Fruit fly (Drosophila melanogaster): Measurements from ENCODE around the gene mamo.

The mamo gene

dm6 chrX:13890903-13891449, 99.4 kb downstream of the mamo start (continued):
- TF ChIP-seq CG13287 (GFP tag; IDR thresholded peaks at IDR 0.05; ENCODE audit: partially characterized antibody) = no peak
- TF ChIP-seq crc (GFP tag; optimal IDR thresholded peaks at IDR 0.05) = peak; percentile 62
- peak; percentile 66 for TF ChIP-seq sqz (GFP tag; optimal IDR thresholded peaks at IDR 0.05)
- peak; percentile 72 for TF ChIP-seq ewg (GFP tag; optimal IDR thresholded peaks at IDR 0.05)
- TF ChIP-seq CG12071 (GFP tag; optimal IDR thresholded peaks at IDR 0.05) = peak; percentile 70
- TF ChIP-seq B-H2 (GFP tag; optimal IDR thresholded peaks at IDR 0.05) = peak; percentile 29
- TF ChIP-seq ab (GFP tag; optimal IDR thresholded peaks at IDR 0.05) = peak; percentile 45
- peak; percentile 96 for TF ChIP-seq CG17361 (GFP tag; IDR thresholded peaks at IDR 0.05)
- TF ChIP-seq twi (tag; optimal IDR thresholded peaks at IDR 0.05) = peak; percentile 77
- peak; percentile 31 for TF ChIP-seq CG1603 (tag; optimal IDR thresholded peaks at IDR 0.05)
- TF ChIP-seq gcm (GFP tag; optimal IDR thresholded peaks at IDR 0.05) = peak; percentile 62
- TF ChIP-seq tin (GFP tag; optimal IDR thresholded peaks at IDR 0.05) = peak; percentile 72
- TF ChIP-seq Dp (GFP tag; optimal IDR thresholded peaks at IDR 0.05) = no peak
- TF ChIP-seq jigr1 (GFP tag; IDR thresholded peaks at IDR 0.05) = peak; percentile 82
- TF ChIP-seq Chrac-16 (GFP tag; optimal IDR thresholded peaks at IDR 0.05) = peak; percentile 82
- no peak for TF ChIP-seq sc (optimal IDR thresholded peaks at IDR 0.05)
- peak; percentile 76 for TF ChIP-seq sc (GFP tag; optimal IDR thresholded peaks at IDR 0.05)
- peak; percentile 82 for TF ChIP-seq Rx (GFP tag; IDR thresholded peaks at IDR 0.05)
- TF ChIP-seq tap (tag; optimal IDR thresholded peaks at IDR 0.05) = peak; percentile 78
- TF ChIP-seq CG5245 (GFP tag; optimal IDR thresholded peaks at IDR 0.05) = peak; percentile 47
- peak; percentile 9 for TF ChIP-seq Atf-2 (GFP tag; optimal IDR thresholded peaks at IDR 0.05)
- no peak for TF ChIP-seq Hr39 (optimal IDR thresholded peaks at IDR 0.05)
- TF ChIP-seq CG32532 (GFP tag; IDR thresholded peaks at IDR 0.05) = peak; percentile 93
- peak; percentile 85 for TF ChIP-seq CG32767 (GFP tag; IDR thresholded peaks at IDR 0.05)
- TF ChIP-seq CG13894 (tag; optimal IDR thresholded peaks at IDR 0.05) = peak; percentile 56
- TF ChIP-seq Dip3 (GFP tag; optimal IDR thresholded peaks at IDR 0.05) = peak; percentile 79
- peak; percentile 72 for TF ChIP-seq CG12942 (GFP tag; optimal IDR thresholded peaks at IDR 0.05)
- TF ChIP-seq lmd (GFP tag; IDR thresholded peaks at IDR 0.05) = peak; percentile 95
- no peak for TF ChIP-seq kah (GFP tag; optimal IDR thresholded peaks at IDR 0.05)
- peak; percentile 88 for TF ChIP-seq klu (GFP tag; IDR thresholded peaks at IDR 0.05)
- peak; percentile 89 for TF ChIP-seq CG9215 (GFP tag; IDR thresholded peaks at IDR 0.05)
- no peak for TF ChIP-seq Opbp (GFP tag; IDR thresholded peaks at IDR 0.05; ENCODE audit: partially characterized antibody)
- peak; percentile 70 for TF ChIP-seq ap (GFP tag; IDR thresholded peaks at IDR 0.05)
- TF ChIP-seq CG14441 (GFP tag; IDR thresholded peaks at IDR 0.05) = peak; percentile 90
- TF ChIP-seq ci (GFP tag; IDR thresholded peaks at IDR 0.05) = peak; percentile 84
- TF ChIP-seq Bteb2 (GFP tag; optimal IDR thresholded peaks at IDR 0.05) = peak; percentile 62
- TF ChIP-seq CG1792 (GFP tag; optimal IDR thresholded peaks at IDR 0.05) = peak; percentile 27
- peak; percentile 70 for TF ChIP-seq CG15601 (tag; optimal IDR thresholded peaks at IDR 0.05)
- TF ChIP-seq Hr78 (GFP tag; optimal IDR thresholded peaks at IDR 0.05) = peak in 1 of 2 experiments; percentile 56
- TF ChIP-seq Pdp1 (GFP tag; optimal IDR thresholded peaks at IDR 0.05) = peak; percentile 73 to 91
- TF ChIP-seq jumu (GFP tag; optimal IDR thresholded peaks at IDR 0.05) = peak; percentile 46
- peak; percentile 68 for TF ChIP-seq ATbp (GFP tag; optimal IDR thresholded peaks at IDR 0.05)
- peak; percentile 38 for TF ChIP-seq CG3995 (GFP tag; optimal IDR thresholded peaks at IDR 0.05)
- TF ChIP-seq Xrp1 (GFP tag; IDR thresholded peaks at IDR 0.05) = peak; percentile 85
- TF ChIP-seq CG13775 (GFP tag; optimal IDR thresholded peaks at IDR 0.05) = peak; percentile 88
- TF ChIP-seq rib (GFP tag; IDR thresholded peaks at IDR 0.05) = peak; percentile 49
- peak; percentile 85 for TF ChIP-seq CG17829 (tag; optimal IDR thresholded peaks at IDR 0.05)
- peak; percentile 82 for TF ChIP-seq CG11085 (GFP tag; IDR thresholded peaks at IDR 0.05)
- peak; percentile 63 for TF ChIP-seq cato (GFP tag; optimal IDR thresholded peaks at IDR 0.05; ENCODE audit: borderline replicate concordance)
- TF ChIP-seq peb (GFP tag; IDR thresholded peaks at IDR 0.05) = peak; percentile 46; the same call in 1 of the 2 replicates
- TF ChIP-seq phol (tag; optimal IDR thresholded peaks at IDR 0.05) = peak; percentile 93

Measured in whole organism, embryonic.